Fruit fly (Drosophila melanogaster): Measurements from ENCODE around the gene CG3437.

DNA sequence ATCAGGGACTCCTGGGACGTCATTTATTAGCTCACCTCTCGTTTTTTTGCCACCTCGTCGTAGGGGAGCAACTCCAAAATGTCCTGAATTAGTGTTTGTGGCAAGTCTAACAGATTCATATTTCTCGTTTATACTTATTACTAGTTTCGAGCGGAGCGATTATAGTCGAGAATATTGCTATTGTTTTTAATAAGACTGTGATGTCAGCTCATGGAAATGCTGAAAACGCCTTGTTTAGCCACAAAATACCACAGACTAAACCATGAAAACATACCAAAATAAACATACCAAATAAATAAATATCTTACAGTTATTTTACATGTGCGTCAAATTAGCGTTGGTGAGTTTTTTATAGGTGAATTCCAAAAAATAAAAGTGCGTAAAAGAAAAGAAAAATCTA, 30.1 kb upstream of the CG3437 start, which contains the start of gene pall:
- no peak for TF ChIP-seq CG4496 (GFP tag; IDR thresholded peaks at IDR 0.05)
- no peak for TF ChIP-seq CG15710 (tag; optimal IDR thresholded peaks at IDR 0.05)
- no peak for TF ChIP-seq CG8159 (tag; optimal IDR thresholded peaks at IDR 0.05)
- no peak for TF ChIP-seq CG10348 (GFP tag; IDR thresholded peaks at IDR 0.05)
- TF ChIP-seq fd96Ca (GFP tag; IDR thresholded peaks at IDR 0.05): no peak
- no peak for TF ChIP-seq Snoo (tag; optimal IDR thresholded peaks at IDR 0.05)
